Worm (Caenorhabditis elegans): ENCODE results near the gene memi-2.

DNA sequence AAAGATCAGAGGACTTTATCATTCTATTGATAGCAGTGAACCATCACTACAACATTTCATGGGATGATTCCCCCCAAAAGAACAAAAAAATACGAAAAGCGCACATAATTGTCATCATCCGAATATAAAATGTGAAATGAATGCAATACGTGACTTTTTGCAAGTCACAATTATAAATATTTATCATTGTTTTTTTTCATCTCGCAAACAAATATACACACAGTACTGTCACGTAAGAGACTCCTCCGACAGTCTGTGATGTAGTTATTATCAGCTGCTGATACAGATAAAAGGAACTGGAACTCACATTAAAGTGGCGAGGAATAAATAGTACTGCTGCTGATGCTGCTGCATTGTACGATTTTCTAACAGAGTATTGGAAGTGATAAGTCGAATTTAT is 3.9 kb downstream of the memi-2 start:
- no peak for TF ChIP-seq nhr-90 (tag; optimal IDR thresholded peaks at IDR 0.05)
- no peak for TF ChIP-seq pha-4 (tag; optimal IDR thresholded peaks at IDR 0.05)
- no peak for TF ChIP-seq cebp-2 (GFP tag; IDR thresholded peaks at IDR 0.05)

Measured in whole organism, young adult.